Fruit fly (Drosophila melanogaster) whole organism, embryonic: ENCODE results near the gene CG16956.

ENCODE experiments used
- CG10654 ChIP-seq: fragments of 200-800 bp; sonication (Bioruptor generic); optimal IDR thresholded peaks from 2 replicates; lab custom pipeline; 2016; ENCODE audit warnings: missing biosample characterization, missing genetic modification characterization
- CG13424 ChIP-seq: fragments of 200-800 bp; sonication (Bioruptor generic); optimal IDR thresholded peaks from 2 replicates; lab custom pipeline; 2019; ENCODE audit warnings: missing biosample characterization, mild to moderate bottlenecking, missing genetic modification characterization, moderate library complexity
- CG17385 ChIP-seq: fragments of 200-800 bp; sonication (Bioruptor generic); optimal IDR thresholded peaks from 3 replicates; lab custom pipeline; 2018; ENCODE audit warnings: missing biosample characterization, mild to moderate bottlenecking, missing genetic modification characterization
- CG32532 ChIP-seq: fragments of 200-800 bp; sonication (Bioruptor generic); IDR thresholded peaks from 2 replicates; pipeline ENCODE4 v1.3.6; 2022; ENCODE audit warnings: missing biosample characterization, missing genetic modification characterization
- CG32772 ChIP-seq: fragments of 200-800 bp; sonication (Bioruptor generic); IDR thresholded peaks from 2 replicates; pipeline ENCODE4 v1.3.6; 2022; ENCODE audit warnings: missing biosample characterization, missing genetic modification characterization
- CG4282 ChIP-seq: fragments of 200-800 bp; sonication (Bioruptor generic); optimal IDR thresholded peaks from 2 replicates; lab custom pipeline; 2016; ENCODE audit warnings: missing biosample characterization, missing genetic modification characterization
- CG7357 ChIP-seq: fragments of 200-800 bp; sonication (Bioruptor generic); IDR thresholded peaks from 3 replicates; pipeline ENCODE4 v1.3.6; 2022; ENCODE audit warnings: missing biosample characterization, missing genetic modification characterization
- CG9215 ChIP-seq: fragments of 200-800 bp; sonication (Bioruptor generic); IDR thresholded peaks from 2 replicates; pipeline ENCODE4 v1.3.6; 2022; ENCODE audit warnings: missing biosample characterization, missing genetic modification characterization
- Dip2 ChIP-seq: fragments of 200-800 bp; sonication (Bioruptor generic); IDR thresholded peaks from 2 replicates; pipeline ENCODE4 v1.3.6; 2022; ENCODE audit warnings: missing biosample characterization, missing genetic modification characterization
- H2.0 ChIP-seq: fragments of 200-800 bp; sonication (Bioruptor generic); IDR thresholded peaks from 2 replicates; pipeline ENCODE4 v1.3.6; 2022; ENCODE audit warnings: missing biosample characterization, missing genetic modification characterization
- Max ChIP-seq: fragments of 200-800 bp; sonication (Bioruptor generic); optimal IDR thresholded peaks from 2 replicates; lab custom pipeline; 2016; ENCODE audit warnings: missing biosample characterization, mild to moderate bottlenecking, missing genetic modification characterization
- Six4 ChIP-seq: fragments of 200-800 bp; sonication (Bioruptor generic); optimal IDR thresholded peaks from 2 replicates; lab custom pipeline; 2016; ENCODE audit warnings: missing biosample characterization, missing genetic modification characterization
- dm ChIP-seq: fragments of 200-800 bp; sonication (Bioruptor generic); optimal IDR thresholded peaks from 3 replicates; lab custom pipeline; 2016; ENCODE audit warnings: missing biosample characterization, missing genetic modification characterization
- dpn ChIP-seq, 2 experiments: fragments of 200-800 bp; sonication (Bioruptor generic); optimal IDR thresholded peaks; 3 replicates each; lab custom pipeline; 2016; ENCODE audit warnings: missing biosample characterization in 2 of 2, missing genetic modification characterization in 2 of 2
- gcm ChIP-seq: fragments of 200-800 bp; sonication (Bioruptor generic); optimal IDR thresholded peaks from 2 replicates; lab custom pipeline; 2019; ENCODE audit warnings: missing biosample characterization, mild to moderate bottlenecking, missing genetic modification characterization, moderate library complexity
- nmo ChIP-seq: fragments of 200-800 bp; sonication (Bioruptor generic); optimal IDR thresholded peaks from 2 replicates; lab custom pipeline; 2018; ENCODE audit warnings: missing biosample characterization, mild to moderate bottlenecking, missing genetic modification characterization, moderate library complexity
- tll ChIP-seq, 2 experiments: fragments of 200-800 bp in 1 of 2; fragments of >200 bp in 1 of 2; sonication (Bioruptor generic) in 1 of 2; optimal IDR thresholded peaks; 2 replicates each; lab custom pipeline; 2017 to 2019; ENCODE audit warnings: missing biosample characterization in 2 of 2, missing genetic modification characterization in 2 of 2, mild to moderate bottlenecking in 1 of 2, moderate library complexity in 1 of 2

The CG16956 gene

dm6 chr2L:13366109-13366747 lies 48.1 kb downstream of the CG16956 start, which contains the start of the genes Nnp-1 and Grx3 (continued):
- TF ChIP-seq gcm (GFP tag; lab: Kevin White, UChicago), result no peak
- TF ChIP-seq Dip2 (GFP tag; lab: Robert Waterston, UW), result no peak
- TF ChIP-seq CG17385, result peak; percentile 51
- TF ChIP-seq CG13424 (tag; lab: Kevin White, UChicago), result peak; percentile 80
- TF ChIP-seq Six4 (GFP tag; lab: Kevin White, UChicago), result peak; percentile 10
- TF ChIP-seq Max (GFP tag; lab: Kevin White, UChicago), result peak; percentile 98
- TF ChIP-seq nmo (GFP tag; lab: Kevin White, UChicago), result peak; percentile 82
- TF ChIP-seq CG10654 (GFP tag; lab: Kevin White, UChicago), result peak; percentile 30
- TF ChIP-seq CG32532 (GFP tag; lab: Robert Waterston, UW), result peak; percentile 56; the same call in 1 of the 2 replicates
- peak; percentile 65 for TF ChIP-seq CG7357
- peak in 1 of 2 experiments; percentile 60 for TF ChIP-seq dpn (GFP tag; optimal IDR thresholded peaks at IDR 0.05; lab: Kevin White, UChicago)
- TF ChIP-seq dm, result peak; percentile 88
- peak; percentile 39 for TF ChIP-seq CG32772 (GFP tag; lab: Robert Waterston, UW)
- TF ChIP-seq tll (GFP tag; optimal IDR thresholded peaks at IDR 0.05; lab: Kevin White, UChicago), result peak in 1 of 2 experiments; percentile 57
- peak; percentile 57 for TF ChIP-seq CG9215 (GFP tag; lab: Robert Waterston, UW)
- 0 out of 2 replicates have a peak, but pooled peaks have one; percentile 16 for TF ChIP-seq H2.0 (GFP tag; lab: Robert Waterston, UW)
- no peak for TF ChIP-seq CG4282 (GFP tag; lab: Kevin White, UChicago)
